Worm (Caenorhabditis elegans): ENCODE data around the gene K02D3.2.

K02D3.2 gene

ce11 chrX:13711909-13712308 is at the start of gene K02D3.2:
K02D3.2 (minus strand) TSS chrX:13712009.
- TF ChIP-seq sea-1 (GFP tag; conservative IDR thresholded peaks at IDR 0.05) = no peak
- no peak for TF ChIP-seq hmbx-1 (tag; optimal IDR thresholded peaks at IDR 0.05)
- no peak for TF ChIP-seq ama-1 (optimal IDR thresholded peaks at IDR 0.05)
- TF ChIP-seq ets-7 (tag; optimal IDR thresholded peaks at IDR 0.05) = no peak
- TF ChIP-seq hnd-1 (tag; optimal IDR thresholded peaks at IDR 0.05) = no peak
- TF ChIP-seq F13C5.2 (tag; optimal IDR thresholded peaks at IDR 0.05) = no peak
- no peak for TF ChIP-seq scrt-1 (GFP tag; IDR thresholded peaks at IDR 0.05)
- TF ChIP-seq pes-1 (GFP tag; IDR thresholded peaks at IDR 0.05) = no peak
- TF ChIP-seq tbx-37 (GFP tag; conservative IDR thresholded peaks at IDR 0.05) = no peak
- no peak for TF ChIP-seq ceh-36 (tag; optimal IDR thresholded peaks at IDR 0.05)
- no peak for TF ChIP-seq ceh-13 (GFP tag; optimal IDR thresholded peaks at IDR 0.05)
- TF ChIP-seq aly-1 (tag; optimal IDR thresholded peaks at IDR 0.05) = no peak
- TF ChIP-seq B0310.2 (tag; optimal IDR thresholded peaks at IDR 0.05) = no peak
- TF ChIP-seq flt-1 (GFP tag; IDR thresholded peaks at IDR 0.05) = no peak
- TF ChIP-seq tra-4 (tag; optimal IDR thresholded peaks at IDR 0.05) = no peak
- no peak for TF ChIP-seq hmg-4 (GFP tag; optimal IDR thresholded peaks at IDR 0.05)
- TF ChIP-seq tbx-11 (GFP tag; IDR thresholded peaks at IDR 0.05) = no peak

DNA sequence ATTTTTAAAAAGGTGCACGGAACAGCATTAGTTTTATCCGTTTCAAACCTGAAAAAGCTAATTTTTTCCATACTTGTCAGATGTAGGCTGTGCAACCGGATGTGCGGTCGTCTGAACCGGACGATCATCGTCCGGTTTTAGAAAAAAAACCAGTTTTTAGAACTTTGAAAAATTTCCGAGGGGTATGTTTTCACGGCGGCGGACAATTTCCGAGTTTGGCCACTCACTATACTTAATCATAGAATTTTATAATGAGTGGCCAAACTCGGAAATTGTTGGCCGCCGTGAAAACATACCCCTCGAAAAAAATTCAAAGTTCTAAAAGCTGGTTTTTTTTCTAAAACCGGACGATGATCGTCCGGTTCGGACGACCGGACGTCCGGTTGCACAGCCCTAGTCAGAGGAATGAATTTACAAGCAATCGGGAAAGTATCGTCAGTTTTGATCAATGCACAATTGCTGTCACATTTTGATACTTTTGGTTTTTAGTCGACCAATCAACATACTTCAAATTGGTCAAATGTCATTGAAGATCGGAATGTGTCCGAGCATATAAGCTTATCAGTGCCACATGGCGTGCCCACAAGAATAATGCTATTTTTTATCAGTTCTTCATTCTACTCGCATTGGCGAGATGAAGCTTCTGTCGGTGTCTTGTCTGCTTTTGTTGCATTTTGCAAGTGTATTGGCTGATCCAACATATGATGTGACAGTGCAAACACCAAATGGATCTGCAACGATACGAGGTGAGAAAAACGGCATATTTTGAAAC is 48.1 kb upstream of the K02D3.2 start, which contains the start of gene cest-13:
TSS of gene cest-13 (plus strand) at position 562 of the 772 bp plus-strand sequence.
- TF ChIP-seq pes-1 (GFP tag; IDR thresholded peaks at IDR 0.05) (no peak), flt-1 (GFP tag; IDR thresholded peaks at IDR 0.05) (no peak), hmbx-1 (tag; optimal IDR thresholded peaks at IDR 0.05) (no peak), ceh-36 (tag; optimal IDR thresholded peaks at IDR 0.05) (no peak), scrt-1 (GFP tag; IDR thresholded peaks at IDR 0.05) (no peak), hnd-1 (tag; optimal IDR thresholded peaks at IDR 0.05) (no peak), hmg-4 (GFP tag; optimal IDR thresholded peaks at IDR 0.05) (no peak), tra-4 (tag; optimal IDR thresholded peaks at IDR 0.05) (no peak), ama-1 (optimal IDR thresholded peaks at IDR 0.05) (no peak), F13C5.2 (tag; optimal IDR thresholded peaks at IDR 0.05) (no peak), aly-1 (tag; optimal IDR thresholded peaks at IDR 0.05) (no peak), tbx-37 (GFP tag; conservative IDR thresholded peaks at IDR 0.05) (no peak), tbx-11 (GFP tag; IDR thresholded peaks at IDR 0.05) (no peak), ceh-13 (GFP tag; optimal IDR thresholded peaks at IDR 0.05) (no peak), ets-7 (tag; optimal IDR thresholded peaks at IDR 0.05) (no peak), B0310.2 (tag; optimal IDR thresholded peaks at IDR 0.05) (no peak), sea-1 (GFP tag; conservative IDR thresholded peaks at IDR 0.05) (no peak)

- TF ChIP-seq ceh-13 (GFP tag; optimal IDR thresholded peaks at IDR 0.05) = no peak
- no peak for TF ChIP-seq sea-1 (GFP tag; conservative IDR thresholded peaks at IDR 0.05)
- no peak for TF ChIP-seq tra-4 (tag; optimal IDR thresholded peaks at IDR 0.05)
Measured at ce11 chrX:13755469-13755868, 43.7 kb upstream of the K02D3.2 start, which contains the start of gene aakb-1. aakb-1 (plus strand) TSS chrX:13755769.

DNA sequence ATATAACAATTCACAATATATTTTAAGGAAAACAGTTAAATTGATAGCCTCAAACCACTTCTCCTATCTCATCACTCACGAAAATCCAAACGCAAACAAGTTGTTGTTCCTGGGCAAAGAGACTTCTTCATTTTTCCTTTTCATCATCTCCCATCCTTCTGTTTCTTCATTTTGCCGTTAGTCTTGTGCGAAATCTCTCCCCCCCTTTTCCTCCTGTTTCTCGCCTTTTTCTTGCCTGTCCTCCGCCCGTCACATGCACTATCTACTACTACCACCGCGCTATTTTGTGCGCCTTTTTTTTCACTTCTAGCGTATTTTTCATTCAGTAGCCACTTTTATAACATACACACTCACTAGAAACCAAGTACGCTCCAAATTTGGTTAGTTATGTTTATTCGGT is 42.7 kb upstream of the K02D3.2 start:
- TF ChIP-seq flt-1 (GFP tag; IDR thresholded peaks at IDR 0.05) = no peak
- no peak for TF ChIP-seq B0310.2 (tag; optimal IDR thresholded peaks at IDR 0.05)
- TF ChIP-seq F13C5.2 (tag; optimal IDR thresholded peaks at IDR 0.05) = no peak
- TF ChIP-seq ceh-13 (GFP tag; optimal IDR thresholded peaks at IDR 0.05) = no peak
- TF ChIP-seq ets-7 (tag; optimal IDR thresholded peaks at IDR 0.05) = no peak
- TF ChIP-seq hnd-1 (tag; optimal IDR thresholded peaks at IDR 0.05) = no peak
- TF ChIP-seq tra-4 (tag; optimal IDR thresholded peaks at IDR 0.05) = no peak
- no peak for TF ChIP-seq scrt-1 (GFP tag; IDR thresholded peaks at IDR 0.05)
- no peak for TF ChIP-seq hmg-4 (GFP tag; optimal IDR thresholded peaks at IDR 0.05)
- TF ChIP-seq pes-1 (GFP tag; IDR thresholded peaks at IDR 0.05) = no peak
- no peak for TF ChIP-seq aly-1 (tag; optimal IDR thresholded peaks at IDR 0.05)
- TF ChIP-seq tbx-37 (GFP tag; conservative IDR thresholded peaks at IDR 0.05) = no peak
- TF ChIP-seq hmbx-1 (tag; optimal IDR thresholded peaks at IDR 0.05) = no peak
- TF ChIP-seq tbx-11 (GFP tag; IDR thresholded peaks at IDR 0.05) = no peak
- TF ChIP-seq sea-1 (GFP tag; conservative IDR thresholded peaks at IDR 0.05) = no peak
- TF ChIP-seq ceh-36 (tag; optimal IDR thresholded peaks at IDR 0.05) = no peak

DNA sequence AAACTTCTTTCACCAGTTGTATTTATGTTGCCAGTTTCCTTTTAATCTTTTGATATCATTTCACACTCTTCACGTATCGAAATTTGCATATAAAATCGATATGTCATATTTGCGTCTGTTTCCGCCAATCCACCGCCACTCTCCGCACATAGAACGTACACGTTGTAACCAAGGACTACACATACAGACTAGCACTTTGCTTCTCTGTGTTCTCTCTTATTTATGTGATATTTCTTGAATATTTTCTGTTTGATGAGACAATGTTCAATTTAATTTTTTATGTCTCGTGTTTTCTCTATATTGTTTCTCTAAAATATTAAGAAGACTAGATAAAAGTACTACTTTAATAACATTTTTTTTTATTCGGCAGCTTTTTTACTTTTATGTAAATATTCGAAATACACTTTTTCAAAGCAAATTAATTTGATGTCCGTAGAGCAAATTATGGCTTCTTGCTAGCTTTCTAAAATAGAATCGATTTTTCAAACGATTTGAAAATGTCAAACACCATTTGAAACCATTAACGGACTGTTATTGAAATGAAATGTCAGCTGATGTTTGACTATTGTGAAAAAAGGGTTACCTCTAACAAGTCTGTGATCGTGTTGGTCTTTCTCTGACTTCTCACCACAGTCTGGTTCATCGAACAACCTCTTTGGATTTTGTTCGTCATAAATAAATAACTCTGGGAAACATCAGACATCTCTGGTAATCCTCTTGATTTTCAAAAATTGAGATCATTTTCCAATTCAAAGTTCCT is 41.2 kb upstream of the K02D3.2 start:
- no peak for TF ChIP-seq hmbx-1 (tag; optimal IDR thresholded peaks at IDR 0.05)
- no peak for TF ChIP-seq hnd-1 (tag; optimal IDR thresholded peaks at IDR 0.05)
- TF ChIP-seq F13C5.2 (tag; optimal IDR thresholded peaks at IDR 0.05) = no peak
- no peak for TF ChIP-seq ama-1 (optimal IDR thresholded peaks at IDR 0.05)
- TF ChIP-seq ets-7 (tag; optimal IDR thresholded peaks at IDR 0.05) = no peak
- no peak for TF ChIP-seq tbx-37 (GFP tag; conservative IDR thresholded peaks at IDR 0.05)
- TF ChIP-seq aly-1 (tag; optimal IDR thresholded peaks at IDR 0.05) = no peak
- no peak for TF ChIP-seq tra-4 (tag; optimal IDR thresholded peaks at IDR 0.05)
- TF ChIP-seq sea-1 (GFP tag; conservative IDR thresholded peaks at IDR 0.05) = no peak
- no peak for TF ChIP-seq ceh-36 (tag; optimal IDR thresholded peaks at IDR 0.05)
- TF ChIP-seq B0310.2 (tag; optimal IDR thresholded peaks at IDR 0.05) = no peak
- TF ChIP-seq ceh-13 (GFP tag; optimal IDR thresholded peaks at IDR 0.05) = no peak

DNA sequence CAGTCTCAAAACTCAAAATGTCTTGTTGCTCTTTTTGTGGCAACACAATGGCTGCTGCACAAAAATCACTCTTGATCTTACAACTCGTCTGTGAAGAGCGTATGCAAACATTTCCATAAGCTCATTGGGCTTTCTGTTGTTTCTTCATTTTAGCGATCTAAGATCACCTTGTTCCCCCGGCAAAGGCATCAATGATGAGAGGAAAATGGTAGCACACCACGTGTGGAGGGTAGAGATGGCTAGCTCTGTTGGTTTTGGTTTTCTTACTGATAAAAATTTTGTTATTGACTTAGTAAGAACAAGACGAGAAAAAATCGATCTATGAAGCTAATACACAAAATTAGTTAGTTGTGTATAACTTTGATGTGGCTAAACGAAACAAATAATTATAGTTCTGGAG is 36.2 kb upstream of the K02D3.2 start:
- TF ChIP-seq ama-1 (optimal IDR thresholded peaks at IDR 0.05) = no peak
- no peak for TF ChIP-seq tra-4 (tag; optimal IDR thresholded peaks at IDR 0.05)
- no peak for TF ChIP-seq sea-1 (GFP tag; conservative IDR thresholded peaks at IDR 0.05)
- no peak for TF ChIP-seq scrt-1 (GFP tag; IDR thresholded peaks at IDR 0.05)
- no peak for TF ChIP-seq tbx-37 (GFP tag; conservative IDR thresholded peaks at IDR 0.05)
- TF ChIP-seq hnd-1 (tag; optimal IDR thresholded peaks at IDR 0.05) = no peak
- TF ChIP-seq F13C5.2 (tag; optimal IDR thresholded peaks at IDR 0.05) = no peak
- no peak for TF ChIP-seq aly-1 (tag; optimal IDR thresholded peaks at IDR 0.05)
- no peak for TF ChIP-seq hmg-4 (GFP tag; optimal IDR thresholded peaks at IDR 0.05)
- no peak for TF ChIP-seq hmbx-1 (tag; optimal IDR thresholded peaks at IDR 0.05)
- no peak for TF ChIP-seq ceh-13 (GFP tag; optimal IDR thresholded peaks at IDR 0.05)
- no peak for TF ChIP-seq B0310.2 (tag; optimal IDR thresholded peaks at IDR 0.05)
- TF ChIP-seq pes-1 (GFP tag; IDR thresholded peaks at IDR 0.05) = no peak
- no peak for TF ChIP-seq ceh-36 (tag; optimal IDR thresholded peaks at IDR 0.05)

All from whole organism, early embryonic.